Fruit fly (Drosophila melanogaster) whole organism: Measurements from ENCODE around the gene CG1275.

Source experiments
- Dll ChIP-seq: fragments of >200 bp; optimal IDR thresholded peaks from 2 replicates; lab custom pipeline; 2017
- psq ChIP-seq: fragments of >200 bp; optimal IDR thresholded peaks from 2 replicates; lab custom pipeline; 2017

- TF ChIP-seq psq (no peak), Dll (lab: Kevin White, UChicago) (no peak)
These were observed 25.3 kb upstream of the CG1275 start, which contains the start of gene MsR2 for dm6 chr3L:2282506-2282905.
